Worm (Caenorhabditis elegans): ENCODE data around the gene zhit-1.

ce11 chrV:5630792-5631191 lies 34.4 kb upstream of the zhit-1 start, which contains the start of gene acy-4:
- TF ChIP-seq sptf-1 (tag; optimal IDR thresholded peaks at IDR 0.05): no peak
- no peak for TF ChIP-seq nhr-2 (tag; optimal IDR thresholded peaks at IDR 0.05)
- TF ChIP-seq ztf-11 (tag; optimal IDR thresholded peaks at IDR 0.05): no peak
- TF ChIP-seq unc-62 (GFP tag; optimal IDR thresholded peaks at IDR 0.05): no peak

Measured in whole organism, mixed stage, embryonic.